Worm (Caenorhabditis elegans) whole organism, late embryonic: ENCODE data around the gene H04D03.2.
A peak's percentile ranks its signal among the peaks of the same experiment; 100 is the strongest.

Experiments
- C08G9.2 ChIP-seq: sonication (generic microtip); optimal IDR thresholded peaks from 2 replicates; lab custom pipeline; 2016; ENCODE audit warnings: mild to moderate bottlenecking, missing genetic modification characterization, moderate library complexity, missing compliant biosample characterization
- T23F11.4 ChIP-seq: fragments of 200-800 bp; sonication (Bioruptor generic); optimal IDR thresholded peaks from 2 replicates; lab custom pipeline; 2018; ENCODE audit warnings: mild to moderate bottlenecking, missing genetic modification characterization, missing compliant biosample characterization
- Y22D7AL.16 ChIP-seq: sonication (generic microtip); optimal IDR thresholded peaks from 2 replicates; lab custom pipeline; 2016; ENCODE audit warnings: missing genetic modification characterization, missing compliant biosample characterization
- ahr-1 ChIP-seq: sonication (generic microtip); optimal IDR thresholded peaks from 2 replicates; lab custom pipeline; 2016; ENCODE audit warnings: missing genetic modification characterization, missing compliant biosample characterization
- ceh-14 ChIP-seq: sonication (generic microtip); optimal IDR thresholded peaks from 2 replicates; lab custom pipeline; 2016; ENCODE audit warnings: missing genotype, missing genetic modification characterization, missing compliant biosample characterization
- ceh-18 ChIP-seq: sonication (generic microtip); optimal IDR thresholded peaks from 2 replicates; lab custom pipeline; 2016; ENCODE audit warnings: missing genetic modification characterization, missing compliant biosample characterization
- ceh-19 ChIP-seq: fragments of 200-800 bp; sonication (Bioruptor generic); optimal IDR thresholded peaks from 2 replicates; lab custom pipeline; 2018; ENCODE audit warnings: mild to moderate bottlenecking, missing genetic modification characterization, missing compliant biosample characterization
- ceh-2 ChIP-seq: sonication (generic microtip); optimal IDR thresholded peaks from 2 replicates; lab custom pipeline; 2016; ENCODE audit warnings: missing genotype, missing genetic modification characterization, missing compliant biosample characterization
- ceh-22 ChIP-seq: sonication (generic microtip); optimal IDR thresholded peaks from 2 replicates; lab custom pipeline; 2017; ENCODE audit warnings: missing biosample characterization, missing genetic modification characterization
- ceh-30 ChIP-seq: fragments of 150-350 bp; optimal IDR thresholded peaks from 2 replicates; lab custom pipeline; 2014; ENCODE audit warnings: missing biosample characterization, missing genetic modification characterization
- ceh-31 ChIP-seq: sonication (generic microtip); optimal IDR thresholded peaks from 2 replicates; lab custom pipeline; 2016; ENCODE audit warnings: missing genetic modification characterization, missing compliant biosample characterization
- ceh-6 ChIP-seq: fragments of 200-800 bp; sonication (Bioruptor generic); optimal IDR thresholded peaks from 2 replicates; lab custom pipeline; 2018; ENCODE audit warnings: mild to moderate bottlenecking, missing genetic modification characterization, missing compliant biosample characterization
- ceh-9 ChIP-seq: sonication (generic microtip); optimal IDR thresholded peaks from 2 replicates; lab custom pipeline; 2016; ENCODE audit warnings: mild to moderate bottlenecking, missing genetic modification characterization, inconsistent platforms, missing compliant biosample characterization
- elt-2 ChIP-seq: sonication (generic microtip); optimal IDR thresholded peaks from 2 replicates; lab custom pipeline; 2016; ENCODE audit warnings: missing genetic modification reagents, missing genetic modification characterization, missing compliant biosample characterization
- ets-4 ChIP-seq: sonication (generic microtip); optimal IDR thresholded peaks from 2 replicates; lab custom pipeline; 2016; ENCODE audit warnings: missing genetic modification characterization, missing compliant biosample characterization
- fax-1 ChIP-seq: sonication (generic microtip); optimal IDR thresholded peaks from 2 replicates; lab custom pipeline; 2016; ENCODE audit warnings: missing genotype, missing genetic modification characterization, missing compliant biosample characterization
- fkh-10 ChIP-seq: fragments of 150-350 bp; optimal IDR thresholded peaks from 2 replicates; lab custom pipeline; 2014; ENCODE audit warnings: missing biosample characterization, missing genetic modification reagents, missing genetic modification characterization
- gmeb-2 ChIP-seq: sonication (generic microtip); optimal IDR thresholded peaks from 2 replicates; lab custom pipeline; 2016; ENCODE audit warnings: missing genetic modification characterization, inconsistent platforms, missing compliant biosample characterization
- hlh-13 ChIP-seq: fragments of 200-800 bp; sonication (Bioruptor generic); optimal IDR thresholded peaks from 2 replicates; lab custom pipeline; 2018; ENCODE audit warnings: mild to moderate bottlenecking, missing genetic modification characterization, missing compliant biosample characterization
- hlh-30 ChIP-seq: sonication (generic microtip); optimal IDR thresholded peaks from 2 replicates; lab custom pipeline; 2017; ENCODE audit warnings: antibody characterized with exemption, missing genetic modification characterization, missing compliant biosample characterization; ENCODE audit not compliant: insufficient read depth
- lim-6 ChIP-seq: sonication (generic microtip); optimal IDR thresholded peaks from 2 replicates; lab custom pipeline; 2016; ENCODE audit warnings: missing genetic modification characterization, missing compliant biosample characterization
- mec-3 ChIP-seq: sonication (generic microtip); optimal IDR thresholded peaks from 2 replicates; lab custom pipeline; 2016; ENCODE audit warnings: borderline replicate concordance, missing genetic modification characterization, missing compliant biosample characterization
- nfya-1 ChIP-seq: sonication (generic microtip); optimal IDR thresholded peaks from 2 replicates; lab custom pipeline; 2017; ENCODE audit warnings: missing genetic modification characterization, mild to moderate bottlenecking, missing compliant biosample characterization, antibody characterized with exemption, moderate library complexity
- nhr-232 ChIP-seq: sonication (generic microtip); optimal IDR thresholded peaks from 2 replicates; lab custom pipeline; 2016; ENCODE audit warnings: missing genetic modification characterization, missing compliant biosample characterization
- npax-4 ChIP-seq: sonication (generic microtip); optimal IDR thresholded peaks from 2 replicates; lab custom pipeline; 2016; ENCODE audit warnings: missing genetic modification characterization, missing compliant biosample characterization
- pag-3 ChIP-seq: sonication (generic microtip); optimal IDR thresholded peaks from 2 replicates; lab custom pipeline; 2016; ENCODE audit warnings: missing compliant biosample characterization, missing genetic modification characterization, borderline replicate concordance
- pat-9 ChIP-seq: fragments of 200-800 bp; sonication (Bioruptor generic); optimal IDR thresholded peaks from 2 replicates; lab custom pipeline; 2018; ENCODE audit warnings: mild to moderate bottlenecking, missing genetic modification characterization, moderate library complexity, missing compliant biosample characterization
- pax-1 ChIP-seq: fragments of 150-350 bp; optimal IDR thresholded peaks from 2 replicates; lab custom pipeline; 2014; ENCODE audit warnings: missing biosample characterization, missing genetic modification characterization
- pha-4 ChIP-seq: fragments of 150-350 bp; optimal IDR thresholded peaks from 2 replicates; lab custom pipeline; 2018; ENCODE audit warnings: missing biosample characterization, missing genetic modification reagents, missing genetic modification characterization
- pqm-1 ChIP-seq: sonication (generic microtip); optimal IDR thresholded peaks from 2 replicates; lab custom pipeline; 2016; ENCODE audit warnings: missing genetic modification characterization, missing compliant biosample characterization
- pros-1 ChIP-seq: fragments of 150-350 bp; optimal IDR thresholded peaks from 2 replicates; lab custom pipeline; 2014; ENCODE audit warnings: missing biosample characterization, missing genetic modification reagents, missing genetic modification characterization
- ref-2 ChIP-seq: sonication (generic microtip); optimal IDR thresholded peaks from 2 replicates; lab custom pipeline; 2016; ENCODE audit warnings: missing genetic modification characterization, missing compliant biosample characterization
- rnt-1 ChIP-seq: sonication (generic microtip); optimal IDR thresholded peaks from 2 replicates; lab custom pipeline; 2016; ENCODE audit warnings: missing genetic modification characterization, missing compliant biosample characterization
- sox-2 ChIP-seq: fragments of 200-800 bp; sonication (Bioruptor generic); IDR thresholded peaks from 2 replicates; pipeline ENCODE4 v1.3.6; 2022; ENCODE audit warnings: missing genetic modification reagents, missing genetic modification characterization, missing compliant biosample characterization
- tbx-2 ChIP-seq: sonication (generic microtip); optimal IDR thresholded peaks from 2 replicates; lab custom pipeline; 2016; ENCODE audit warnings: missing genetic modification characterization, missing compliant biosample characterization
- ttx-3 ChIP-seq: sonication (generic microtip); optimal IDR thresholded peaks from 2 replicates; lab custom pipeline; 2016; ENCODE audit warnings: missing genetic modification reagents, missing genetic modification characterization, missing compliant biosample characterization
- unc-3 ChIP-seq, 2 experiments: fragments of 200-800 bp in 1 of 2; sonication (Bioruptor generic) in 1 of 2; sonication (generic microtip) in 1 of 2; conservative IDR thresholded peaks in 1 of 2; optimal IDR thresholded peaks in 1 of 2; 2 replicates each; pipeline versions ENCODE4 v1.3.6 to Lab custom; 2016 to 2022; ENCODE audit warnings: missing compliant biosample characterization in 2 of 2, missing genetic modification characterization in 2 of 2, missing genetic modification reagents in 1 of 2
- unc-42 ChIP-seq: sonication (generic microtip); optimal IDR thresholded peaks from 2 replicates; lab custom pipeline; 2016; ENCODE audit warnings: missing genotype, missing genetic modification characterization, missing compliant biosample characterization
- unc-55 ChIP-seq: sonication (generic microtip); optimal IDR thresholded peaks from 2 replicates; lab custom pipeline; 2017; ENCODE audit warnings: missing biosample characterization, missing genetic modification reagents, missing genetic modification characterization
- unc-86 ChIP-seq: sonication (generic microtip); optimal IDR thresholded peaks from 2 replicates; lab custom pipeline; 2016; ENCODE audit warnings: missing genetic modification characterization, missing compliant biosample characterization
- zip-5 ChIP-seq: sonication (generic microtip); optimal IDR thresholded peaks from 2 replicates; lab custom pipeline; 2016; ENCODE audit warnings: missing genetic modification characterization, missing compliant biosample characterization
- ztf-16 ChIP-seq: sonication (generic microtip); optimal IDR thresholded peaks from 2 replicates; lab custom pipeline; 2017; ENCODE audit warnings: missing genetic modification characterization, missing compliant biosample characterization

The H04D03.2 gene

DNA sequence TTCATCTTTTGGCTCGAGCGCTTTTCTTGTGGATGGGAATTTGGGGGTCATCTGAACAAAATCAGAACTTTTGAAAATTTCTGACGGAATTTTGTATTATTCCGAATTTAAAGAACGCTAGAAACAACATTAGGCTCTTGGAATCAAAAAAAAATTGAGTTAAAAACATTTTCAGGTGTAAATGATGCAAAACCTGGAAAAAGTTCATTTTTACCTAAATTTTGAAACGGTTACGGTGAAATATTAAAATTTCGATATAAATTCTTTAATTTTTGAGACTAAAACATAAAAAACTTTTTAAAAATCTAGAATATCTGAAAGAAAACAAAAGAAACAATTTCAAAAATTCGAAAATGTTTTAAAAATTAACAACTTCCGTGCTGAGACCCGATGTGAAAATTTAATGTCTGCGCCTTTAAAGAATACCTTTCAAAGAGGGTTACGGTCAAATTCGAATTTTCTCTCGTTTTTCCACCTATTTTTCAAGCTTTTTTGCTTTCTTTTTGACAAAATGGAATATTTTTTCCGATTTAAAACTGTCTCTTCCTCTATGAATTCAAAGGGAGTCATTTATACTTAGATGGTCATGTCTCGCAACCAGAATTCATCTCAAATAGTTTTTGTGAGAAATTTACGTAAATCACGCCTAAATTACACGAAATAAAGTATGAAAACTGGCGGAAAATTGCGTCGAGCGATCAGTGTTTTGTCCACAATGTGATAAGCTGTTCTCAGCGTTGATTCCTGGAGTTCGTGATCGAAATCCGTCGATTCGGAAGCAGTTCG is at the start of gene H04D03.2, which contains the start of gene ecps-2:
Gene H04D03.2, minus strand, starts transcription at position 51 of the 786 bp plus-strand sequence.
Gene ecps-2, plus strand, starts transcription at position 736 of the 786 bp plus-strand sequence.
- TF ChIP-seq ceh-18 (tag; lab: Kevin White, UChicago) (no peak), ahr-1 (tag; lab: Kevin White, UChicago) (no peak), ets-4 (tag; lab: Kevin White, UChicago) (no peak), nhr-232 (tag; lab: Kevin White, UChicago) (no peak), tbx-2 (tag; lab: Kevin White, UChicago) (no peak), ceh-31 (tag; lab: Kevin White, UChicago) (no peak), hlh-30 (tag; lab: Kevin White, UChicago) (no peak), lim-6 (tag; lab: Kevin White, UChicago) (no peak), pqm-1 (no peak), nfya-1 (tag; lab: Kevin White, UChicago) (no peak), unc-86 (tag; lab: Kevin White, UChicago) (no peak), sox-2 (GFP tag; lab: Robert Waterston, UW) (no peak), ref-2 (no peak)
- TF ChIP-seq, all 69 proteins: peak for 0

DNA sequence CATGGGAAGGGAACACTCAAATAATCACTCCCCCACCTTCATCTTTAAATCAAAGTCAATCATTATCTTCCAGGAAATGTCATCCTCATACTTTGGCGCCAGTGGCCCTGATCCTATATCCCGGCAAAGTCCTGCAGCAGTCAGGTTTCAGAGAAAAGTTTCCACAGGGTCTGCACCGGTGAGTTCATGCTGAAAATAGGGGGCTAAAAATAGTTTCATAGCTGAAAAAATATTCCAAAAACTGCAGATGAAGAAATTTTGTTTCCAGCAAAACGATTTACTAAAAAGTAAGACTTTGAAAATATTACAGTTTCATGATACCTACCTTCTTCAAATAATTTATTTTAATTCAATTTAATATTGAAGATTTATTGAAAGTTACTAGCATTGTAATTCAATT is 45.8 kb upstream of the H04D03.2 start, which contains the start of gene ptr-25:
Gene ptr-25, plus strand, starts transcription at position 73 of the 400 bp plus-strand sequence.
- TF ChIP-seq ztf-16 (no peak), rnt-1 (tag; lab: Kevin White, UChicago) (no peak), lim-6 (tag; lab: Kevin White, UChicago) (no peak), ceh-9 (tag; lab: Kevin White, UChicago) (no peak)

DNA sequence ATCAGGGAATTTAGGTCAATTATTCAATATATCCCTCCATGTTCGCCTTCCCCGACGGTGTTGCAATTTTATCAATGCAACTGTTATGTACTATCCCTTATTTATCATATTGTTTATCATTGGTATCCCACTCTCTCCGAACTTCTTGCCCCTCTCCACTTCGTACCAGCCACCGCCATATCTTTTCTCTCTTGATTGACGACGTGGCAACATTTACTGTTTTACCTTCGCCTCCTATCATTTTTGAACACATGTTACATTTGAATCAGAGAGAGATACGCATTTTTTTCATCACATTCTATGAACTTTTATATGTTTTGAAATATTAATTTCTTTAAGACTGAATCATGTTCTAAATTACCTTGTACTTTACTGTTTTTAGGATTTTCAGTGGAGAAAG is 44.2 kb upstream of the H04D03.2 start:
- TF ChIP-seq ceh-2 (tag; lab: Kevin White, UChicago) (no peak), pros-1 (tag; lab: Kevin White, UChicago) (no peak), hlh-13 (GFP tag; lab: Kevin White, UChicago) (no peak), pqm-1 (no peak), unc-42 (no peak), unc-3 (GFP tag; conservative IDR thresholded peaks at IDR 0.05; lab: Robert Waterston, UW) (no peak), unc-3 (tag; optimal IDR thresholded peaks at IDR 0.05; lab: Kevin White, UChicago) (no peak), ceh-18 (tag; lab: Kevin White, UChicago) (no peak), zip-5 (tag; lab: Kevin White, UChicago) (no peak), nfya-1 (tag; lab: Kevin White, UChicago) (no peak), ceh-30 (tag; lab: Kevin White, UChicago) (no peak), ttx-3 (no peak), pha-4 (no peak), pat-9 (tag; lab: Kevin White, UChicago) (no peak), pag-3 (tag; lab: Kevin White, UChicago) (no peak), hlh-30 (tag; lab: Kevin White, UChicago) (no peak), ceh-19 (GFP tag; lab: Kevin White, UChicago) (no peak), C08G9.2 (tag; lab: Kevin White, UChicago) (no peak), fax-1 (tag; lab: Kevin White, UChicago) (no peak)

DNA sequence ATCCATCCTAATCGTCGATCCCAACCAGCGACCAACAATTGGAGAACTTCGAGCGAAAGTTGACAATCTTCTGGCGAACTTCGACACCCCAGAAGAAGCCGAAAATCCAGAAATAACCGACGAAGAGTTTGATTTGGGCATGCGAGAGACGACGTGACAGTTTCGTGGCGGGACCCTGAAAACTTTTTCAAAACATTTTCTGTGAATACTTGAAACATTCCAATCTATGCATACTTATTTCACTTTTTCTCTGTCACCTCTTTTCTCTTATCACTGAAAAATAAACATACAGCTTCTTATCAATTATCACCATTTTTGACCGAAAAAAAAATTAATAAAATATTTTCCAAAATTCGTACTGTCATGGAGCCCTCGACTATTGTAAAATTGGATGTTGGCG is 39.8 kb upstream of the H04D03.2 start, which contains the start of gene D2045.8:
Gene D2045.8, plus strand, starts transcription at position 301 of the 400 bp plus-strand sequence.
- no peak for TF ChIP-seq ets-4 (tag; lab: Kevin White, UChicago)
- TF ChIP-seq elt-2 (tag; lab: Kevin White, UChicago): peak; percentile 8

DNA sequence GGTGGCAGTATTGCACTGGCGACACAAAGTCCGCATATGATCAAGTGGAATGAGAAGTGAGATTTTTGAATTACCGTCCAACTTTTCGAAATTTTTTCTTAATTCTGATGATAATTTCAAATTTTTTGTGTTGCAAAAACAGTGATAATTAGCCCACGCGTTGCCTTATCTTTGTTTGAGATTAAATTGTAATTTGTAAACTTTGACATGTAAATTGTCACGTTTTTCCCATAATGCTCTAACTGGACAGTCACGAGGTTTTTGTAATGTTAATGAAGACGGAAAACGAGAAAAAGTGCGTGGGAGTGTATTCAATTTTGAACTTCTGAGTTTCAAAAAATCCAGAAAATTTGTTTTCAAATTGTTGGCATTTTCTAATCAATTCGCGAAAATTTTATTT is 39.3 kb upstream of the H04D03.2 start:
- TF ChIP-seq C08G9.2 (tag; lab: Kevin White, UChicago): no peak
- no peak for TF ChIP-seq pax-1 (tag; lab: Kevin White, UChicago)
- no peak for TF ChIP-seq T23F11.4 (GFP tag; lab: Kevin White, UChicago)
- TF ChIP-seq unc-55 (GFP tag; lab: Kevin White, UChicago): no peak
- TF ChIP-seq mec-3: no peak
- no peak for TF ChIP-seq Y22D7AL.16 (tag; lab: Kevin White, UChicago)
- TF ChIP-seq sox-2 (GFP tag; lab: Robert Waterston, UW): no peak
- no peak for TF ChIP-seq ceh-14 (tag; lab: Kevin White, UChicago)
- no peak for TF ChIP-seq ttx-3
- no peak for TF ChIP-seq fkh-10 (GFP tag; lab: Kevin White, UChicago)
- no peak for TF ChIP-seq pros-1 (tag; lab: Kevin White, UChicago)
- TF ChIP-seq pag-3 (tag; lab: Kevin White, UChicago): no peak
- TF ChIP-seq gmeb-2: no peak
- TF ChIP-seq ceh-6 (GFP tag; lab: Kevin White, UChicago): no peak
- TF ChIP-seq ceh-22 (tag; lab: Kevin White, UChicago): no peak
- TF ChIP-seq npax-4 (tag; lab: Kevin White, UChicago): no peak
